Fruit fly (Drosophila melanogaster) whole organism: ENCODE results near the gene RpS29.

Experiments used
- CG8478 ChIP-seq: fragments of >200 bp; optimal IDR thresholded peaks from 2 replicates; lab custom pipeline; 2018; ENCODE audit warnings: inconsistent platforms
- EcR ChIP-seq, 2 experiments: fragments of >200 bp; optimal IDR thresholded peaks; 2 replicates each; lab custom pipeline; 2017; ENCODE audit warnings: missing biosample characterization in 2 of 2, missing genetic modification characterization in 2 of 2, missing genetic modification reagents in 2 of 2
- pan ChIP-seq: fragments of >200 bp; optimal IDR thresholded peaks from 2 replicates; lab custom pipeline; 2017
- psq ChIP-seq: fragments of >200 bp; optimal IDR thresholded peaks from 2 replicates; lab custom pipeline; 2017

DNA sequence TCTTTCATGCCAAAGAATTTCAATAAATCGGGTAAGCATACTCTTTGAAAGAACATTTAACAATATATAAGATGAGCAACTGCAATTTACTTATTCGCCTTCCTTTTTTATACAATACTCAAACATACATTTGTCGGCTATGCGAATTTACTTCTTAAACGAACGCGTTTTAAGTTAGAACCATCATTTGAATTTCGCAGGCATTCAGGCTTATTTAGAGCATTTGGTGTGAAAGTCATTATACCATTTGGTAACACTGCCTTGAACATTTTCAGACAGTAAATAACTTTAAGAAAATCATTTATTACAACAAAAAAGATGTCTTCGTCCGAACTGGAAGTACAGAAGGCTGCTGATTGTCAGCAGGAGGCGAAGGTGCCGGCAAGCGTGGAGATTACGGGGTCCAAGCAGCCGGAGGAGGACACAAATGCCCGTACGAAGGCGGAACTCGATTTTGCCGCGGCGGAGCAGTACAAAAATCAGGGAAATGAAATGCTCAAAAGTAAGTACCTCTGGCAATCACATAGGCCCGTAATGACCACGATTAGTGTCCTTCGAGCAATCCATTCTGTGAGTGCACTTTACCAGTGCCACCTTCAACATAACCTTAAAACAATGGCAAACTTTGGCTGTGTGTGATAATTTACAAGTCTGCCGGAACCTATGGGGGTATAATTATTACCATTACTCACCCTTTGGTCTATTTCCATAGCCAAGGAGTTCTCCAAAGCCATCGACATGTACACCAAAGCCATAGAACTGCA, 29.8 kb upstream of the RpS29 start:
- TF ChIP-seq CG8478 (no peak), pan (lab: Kevin White, UChicago) (no peak), EcR (GFP tag; optimal IDR thresholded peaks at IDR 0.05; lab: Kevin White, UChicago) (no peak), psq (lab: Kevin White, UChicago) (no peak)
